Fruit fly (Drosophila melanogaster): ENCODE measurements around the gene CG33346.

DNA sequence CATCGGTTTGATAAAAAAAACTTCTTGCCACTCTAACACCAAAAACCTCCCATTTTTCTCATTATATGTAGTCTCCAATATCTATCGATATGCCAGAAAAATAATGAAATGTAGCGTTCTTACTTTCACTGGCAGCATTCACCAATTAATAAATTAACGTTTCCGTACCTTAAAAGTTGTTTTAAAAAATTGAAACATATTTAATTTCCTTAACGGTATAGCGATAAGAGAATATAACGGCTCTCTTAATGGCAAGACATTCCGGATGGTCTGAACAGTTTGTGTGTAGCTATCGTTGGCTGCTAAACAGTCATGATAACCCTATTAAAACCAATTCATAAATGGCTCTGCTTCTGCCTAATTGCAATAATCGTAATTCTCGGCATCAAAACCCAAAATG lies 32.9 kb upstream of the CG33346 start, which contains the start of gene CG9988:
- TF ChIP-seq EcR (GFP tag; optimal IDR thresholded peaks at IDR 0.05) (no peak), psq (optimal IDR thresholded peaks at IDR 0.05) (no peak), pan (optimal IDR thresholded peaks at IDR 0.05) (no peak), CG8478 (optimal IDR thresholded peaks at IDR 0.05) (no peak), usp (GFP tag; optimal IDR thresholded peaks at IDR 0.05) (no peak), Dll (optimal IDR thresholded peaks at IDR 0.05) (no peak)
